Worm (Caenorhabditis elegans) whole organism, L4 larva: ENCODE results near the gene lgc-36.
A peak's percentile ranks its signal among the peaks of the same experiment; 100 is the strongest.

Experiments used
- F26F4.8 ChIP-seq: fragments of 200-800 bp; sonication (Bioruptor generic); conservative IDR thresholded peaks from 2 replicates; pipeline ENCODE4 v1.3.6; 2022; ENCODE audit warnings: missing genetic modification characterization, missing compliant biosample characterization
- F49E8.2 ChIP-seq: sonication (generic microtip); optimal IDR thresholded peaks from 2 replicates; lab custom pipeline; 2016; ENCODE audit warnings: missing compliant biosample characterization, mild to moderate bottlenecking, missing genetic modification characterization, borderline replicate concordance
- T20F7.1 ChIP-seq: fragments of 200-800 bp; sonication (Bioruptor generic); optimal IDR thresholded peaks from 2 replicates; lab custom pipeline; 2018; ENCODE audit warnings: mild to moderate bottlenecking, missing genetic modification characterization, missing compliant biosample characterization
- aha-1 ChIP-seq: fragments of 150-350 bp; peaks from one replicate; lab custom pipeline; 2014; ENCODE audit warnings: missing biosample characterization, missing genetic modification characterization
- aly-2 ChIP-seq: sonication (generic microtip); optimal IDR thresholded peaks from 2 replicates; lab custom pipeline; 2018; ENCODE audit warnings: missing biosample characterization, missing genetic modification characterization
- ceh-20 ChIP-seq: fragments of 200-800 bp; sonication (Bioruptor generic); IDR thresholded peaks from 2 replicates; pipeline ENCODE4 v1.3.6; 2022; ENCODE audit warnings: missing genetic modification reagents, missing genetic modification characterization, missing compliant biosample characterization
- ceh-28 ChIP-seq: fragments of 150-350 bp; optimal IDR thresholded peaks from 2 replicates; lab custom pipeline; 2014; ENCODE audit warnings: missing biosample characterization, missing genetic modification reagents, missing genetic modification characterization
- ctbp-1 ChIP-seq: fragments of 200-800 bp; sonication (Bioruptor generic); IDR thresholded peaks from 2 replicates; pipeline ENCODE4 v1.3.6; 2022; ENCODE audit warnings: missing genetic modification reagents, missing genetic modification characterization, missing compliant biosample characterization
- dmd-6 ChIP-seq: fragments of 200-800 bp; sonication (Bioruptor generic); IDR thresholded peaks from 2 replicates; pipeline ENCODE4 v1.3.6; 2022; ENCODE audit warnings: missing genetic modification reagents, missing genetic modification characterization, missing compliant biosample characterization
- dmd-9 ChIP-seq: fragments of 200-800 bp; sonication (Bioruptor generic); IDR thresholded peaks from 2 replicates; pipeline ENCODE4 v1.3.6; 2022; ENCODE audit warnings: missing genetic modification reagents, missing genetic modification characterization, missing compliant biosample characterization
- dpl-1 ChIP-seq: fragments of 150-350 bp; optimal IDR thresholded peaks from 2 replicates; lab custom pipeline; 2014; ENCODE audit warnings: missing biosample characterization, missing genetic modification reagents, missing genetic modification characterization
- egl-43 ChIP-seq: fragments of 200-800 bp; sonication (Bioruptor generic); IDR thresholded peaks from 2 replicates; pipeline ENCODE4 v1.3.6; 2022; ENCODE audit warnings: missing genetic modification reagents, missing genetic modification characterization, missing compliant biosample characterization
- fkh-10 ChIP-seq: fragments of 150-350 bp; optimal IDR thresholded peaks from 2 replicates; lab custom pipeline; 2014; ENCODE audit warnings: missing biosample characterization, missing genetic modification reagents, missing genetic modification characterization
- jun-1 ChIP-seq: fragments of 150-350 bp; optimal IDR thresholded peaks from 2 replicates; lab custom pipeline; 2014; ENCODE audit warnings: missing biosample characterization, missing genetic modification reagents, missing genetic modification characterization
- lim-7 ChIP-seq: fragments of 200-800 bp; sonication (Bioruptor generic); IDR thresholded peaks from 2 replicates; pipeline ENCODE4 v1.3.6; 2022; ENCODE audit warnings: missing genetic modification characterization, missing compliant biosample characterization
- lin-1 ChIP-seq: fragments of 200-800 bp; sonication (Bioruptor generic); IDR thresholded peaks from 2 replicates; pipeline ENCODE4 v1.3.6; 2022; ENCODE audit warnings: missing genetic modification reagents, missing genetic modification characterization, missing compliant biosample characterization
- lin-39 ChIP-seq: fragments of 150-350 bp; optimal IDR thresholded peaks from 2 replicates; lab custom pipeline; 2014; ENCODE audit warnings: missing biosample characterization, missing genetic modification reagents, missing genetic modification characterization
- lsy-2 ChIP-seq, 2 experiments: fragments of 150-350 bp in 1 of 2; sonication (generic microtip) in 1 of 2; optimal IDR thresholded peaks; 2 replicates each; lab custom pipeline; 2014 to 2017; ENCODE audit warnings: missing biosample characterization in 2 of 2, missing genetic modification characterization in 2 of 2
- mxl-3 ChIP-seq: fragments of 200-800 bp; sonication (Bioruptor generic); optimal IDR thresholded peaks from 2 replicates; lab custom pipeline; 2018; ENCODE audit warnings: mild to moderate bottlenecking, missing genetic modification characterization, missing compliant biosample characterization
- nhr-10 ChIP-seq: fragments of 150-350 bp; optimal IDR thresholded peaks from 2 replicates; lab custom pipeline; 2014; ENCODE audit warnings: missing biosample characterization, missing genetic modification characterization
- nhr-11 ChIP-seq: fragments of 150-350 bp; optimal IDR thresholded peaks from 2 replicates; lab custom pipeline; 2014; ENCODE audit warnings: missing biosample characterization, missing genetic modification characterization
- nhr-111 ChIP-seq: fragments of 200-800 bp; sonication (Bioruptor generic); optimal IDR thresholded peaks from 2 replicates; lab custom pipeline; 2018; ENCODE audit warnings: mild to moderate bottlenecking, missing genetic modification characterization, missing compliant biosample characterization
- nhr-25 ChIP-seq: sonication (generic microtip); optimal IDR thresholded peaks from 2 replicates; lab custom pipeline; 2017; ENCODE audit warnings: missing genetic modification characterization, mild to moderate bottlenecking, missing compliant biosample characterization, antibody characterized with exemption, moderate library complexity, borderline replicate concordance; ENCODE audit not compliant: insufficient read depth
- nhr-28 ChIP-seq: fragments of 150-350 bp; optimal IDR thresholded peaks from 2 replicates; lab custom pipeline; 2014; ENCODE audit warnings: missing biosample characterization, missing genetic modification characterization
- nhr-41 ChIP-seq: fragments of 200-800 bp; sonication (Bioruptor generic); IDR thresholded peaks from 2 replicates; pipeline ENCODE4 v1.3.6; 2022; ENCODE audit warnings: missing genetic modification reagents, missing genetic modification characterization, missing compliant biosample characterization
- nhr-42 ChIP-seq: fragments of 200-800 bp; sonication (Bioruptor generic); IDR thresholded peaks from 2 replicates; pipeline ENCODE4 v1.3.6; 2022; ENCODE audit warnings: missing genetic modification characterization, missing compliant biosample characterization
- nhr-48 ChIP-seq: sonication (generic microtip); optimal IDR thresholded peaks from 2 replicates; lab custom pipeline; 2016; ENCODE audit warnings: mild to moderate bottlenecking, missing genetic modification characterization, missing compliant biosample characterization
- nhr-6 ChIP-seq: fragments of 150-350 bp; optimal IDR thresholded peaks from 2 replicates; lab custom pipeline; 2014; ENCODE audit warnings: missing biosample characterization, missing genetic modification characterization
- pha-4 ChIP-seq, 2 experiments: fragments of 150-350 bp in 1 of 2; fragments of 200-800 bp in 1 of 2; sonication (Bioruptor generic) in 1 of 2; IDR thresholded peaks in 1 of 2; optimal IDR thresholded peaks in 1 of 2; 2 replicates each; pipeline versions ENCODE4 v1.3.6 to Lab custom; 2014 to 2022; ENCODE audit warnings: missing genetic modification characterization in 2 of 2, missing genetic modification reagents in 2 of 2, missing biosample characterization in 1 of 2, missing compliant biosample characterization in 1 of 2
- pqm-1 ChIP-seq: sonication (generic microtip); optimal IDR thresholded peaks from 2 replicates; lab custom pipeline; 2017; ENCODE audit warnings: missing biosample characterization, missing genetic modification characterization
- saeg-2 ChIP-seq: fragments of 200-800 bp; sonication (Bioruptor generic); IDR thresholded peaks from 2 replicates; pipeline ENCODE4 v1.3.6; 2022; ENCODE audit warnings: missing genetic modification reagents, missing genetic modification characterization, missing compliant biosample characterization
- set-16 ChIP-seq: fragments of 200-800 bp; sonication (Bioruptor generic); IDR thresholded peaks from 2 replicates; pipeline ENCODE4 v1.3.6; 2022; ENCODE audit warnings: missing genetic modification reagents, missing genetic modification characterization, missing compliant biosample characterization
- snpc-4 ChIP-seq: fragments of 150-350 bp; optimal IDR thresholded peaks from 2 replicates; lab custom pipeline; 2014; ENCODE audit warnings: missing biosample characterization, missing genetic modification characterization
- spr-3 ChIP-seq: fragments of 200-800 bp; sonication (Bioruptor generic); optimal IDR thresholded peaks from 2 replicates; lab custom pipeline; 2018; ENCODE audit warnings: mild to moderate bottlenecking, missing genetic modification characterization, missing compliant biosample characterization
- unc-130 ChIP-seq: sonication (generic microtip); optimal IDR thresholded peaks from 2 replicates; lab custom pipeline; 2016; ENCODE audit warnings: missing genetic modification reagents, missing genetic modification characterization, missing compliant biosample characterization
- unc-62 ChIP-seq, 3 experiments: fragments of 150-350 bp in 1 of 3; sonication (generic microtip); optimal IDR thresholded peaks in 2 of 3; peaks in 1 of 3; 1 replicate in 1 of 3; 2 replicates in 2 of 3; lab custom pipeline; 2014 to 2017; ENCODE audit warnings: missing biosample characterization in 3 of 3, missing genetic modification characterization in 3 of 3, missing genetic modification reagents in 3 of 3, missing genotype in 1 of 3
- zfp-2 ChIP-seq: sonication (generic microtip); optimal IDR thresholded peaks from 2 replicates; lab custom pipeline; 2016; ENCODE audit warnings: mild to moderate bottlenecking, missing genetic modification characterization, missing compliant biosample characterization
- zip-11 ChIP-seq: fragments of 200-800 bp; sonication (Bioruptor generic); IDR thresholded peaks from 2 replicates; pipeline ENCODE4 v1.3.6; 2022; ENCODE audit warnings: missing genetic modification characterization, missing compliant biosample characterization

Gene lgc-36

DNA sequence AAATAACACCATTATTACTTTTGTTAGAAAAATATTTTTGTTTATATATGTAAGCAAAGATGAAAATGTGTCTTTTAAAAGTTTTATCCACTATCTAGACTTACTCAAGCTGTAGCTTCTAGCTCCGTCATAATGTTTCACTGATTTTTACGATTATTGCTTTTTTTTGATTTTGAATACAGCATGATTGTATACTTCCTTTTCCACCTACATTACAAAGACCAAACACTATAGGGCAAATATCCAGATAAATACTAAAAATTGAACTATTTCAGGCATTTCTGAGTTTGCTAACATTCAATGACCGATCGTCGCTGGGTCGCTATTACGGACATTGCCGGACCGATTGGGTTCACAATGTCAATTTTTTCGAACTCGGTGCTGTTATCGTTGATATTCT is 7.9 kb upstream of the lgc-36 start, which contains the start of gene str-116:
Gene str-116, plus strand, starts transcription at position 301 of the 400 bp plus-strand sequence.
- TF ChIP-seq aly-2 (tag; lab: Kevin White, UChicago) (no peak), nhr-6 (no peak), egl-43 (GFP tag; lab: Robert Waterston, UW) (no peak), lin-1 (GFP tag; lab: Robert Waterston, UW) (no peak), dpl-1 (no peak), zip-11 (GFP tag; lab: Robert Waterston, UW) (no peak), lim-7 (GFP tag; lab: Robert Waterston, UW) (no peak), nhr-25 (no peak), fkh-10 (no peak), set-16 (no peak)

- TF ChIP-seq mxl-3 (GFP tag; lab: Kevin White, UChicago) (peak; percentile 81), dmd-6 (GFP tag; lab: Robert Waterston, UW) (peak; percentile 66), nhr-10 (no peak), nhr-28 (tag; lab: Kevin White, UChicago) (peak; percentile 37), dmd-9 (GFP tag; lab: Robert Waterston, UW) (no peak), pqm-1 (peak; percentile 63), unc-62 (GFP tag; optimal IDR thresholded peaks at IDR 0.05 in 1 of 2; lab: Kevin White, UChicago) (peak in 1 of 2 experiments; percentile 10), unc-62 (tag; optimal IDR thresholded peaks at IDR 0.05; lab: Kevin White, UChicago) (no peak), aha-1 (tag; lab: Kevin White, UChicago) (no peak)
- TF ChIP-seq, all 104 proteins: peak for 5
These were observed 6.7 kb upstream of the lgc-36 start, which contains the start of gene cln-3.1 for ce11 chrV:11265482-11265881. cln-3.1 (minus strand) TSS chrV:11265652.

DNA sequence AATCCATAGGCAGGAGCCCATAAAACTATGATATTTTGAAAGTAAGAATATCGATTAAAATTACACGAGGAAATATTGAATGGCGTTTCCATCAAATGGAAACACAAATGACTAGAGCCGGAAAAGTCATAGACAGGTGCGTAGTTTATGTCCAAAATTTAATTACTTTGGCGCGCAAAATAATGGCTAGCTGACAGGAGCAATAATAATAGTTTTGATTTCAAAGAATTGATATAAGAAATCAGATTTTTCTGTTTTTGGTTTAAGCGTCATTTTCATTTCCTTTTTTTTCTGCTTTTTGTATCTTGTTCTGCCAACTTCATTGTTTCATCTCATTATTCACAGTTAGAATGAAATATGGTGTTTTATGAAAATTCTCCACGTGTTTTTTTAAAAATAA is 4.2 kb upstream of the lgc-36 start, which contains the start of gene F07B10.4:
Gene F07B10.4, minus strand, starts transcription at position 101 of the 400 bp plus-strand sequence.
- no peak for TF ChIP-seq nhr-11
- TF ChIP-seq F26F4.8 (GFP tag; lab: Robert Waterston, UW): no peak
- no peak for TF ChIP-seq jun-1
- no peak for TF ChIP-seq nhr-111 (GFP tag; lab: Kevin White, UChicago)
- no peak for TF ChIP-seq unc-130 (GFP tag; lab: Kevin White, UChicago)
- TF ChIP-seq dmd-6 (GFP tag; lab: Robert Waterston, UW): no peak
- TF ChIP-seq snpc-4 (tag; lab: Kevin White, UChicago): no peak
- no peak for TF ChIP-seq nhr-6
- no peak for TF ChIP-seq nhr-48 (tag; lab: Kevin White, UChicago)
- no peak for TF ChIP-seq F49E8.2 (tag; lab: Kevin White, UChicago)
- TF ChIP-seq nhr-41 (GFP tag; lab: Robert Waterston, UW): no peak
- TF ChIP-seq lin-39 (tag; lab: Kevin White, UChicago): no peak
- no peak for TF ChIP-seq spr-3 (GFP tag; lab: Kevin White, UChicago)
- no peak for TF ChIP-seq egl-43 (GFP tag; lab: Robert Waterston, UW)

- no peak for TF ChIP-seq lsy-2 (tag; optimal IDR thresholded peaks at IDR 0.05; lab: Kevin White, UChicago)
- no peak for TF ChIP-seq nhr-28 (tag; lab: Kevin White, UChicago)
- TF ChIP-seq pha-4 (GFP tag; IDR thresholded peaks at IDR 0.05; lab: Robert Waterston, UW): no peak
- no peak for TF ChIP-seq pha-4 (tag; optimal IDR thresholded peaks at IDR 0.05; lab: Kevin White, UChicago)
- no peak for TF ChIP-seq T20F7.1
- TF ChIP-seq F26F4.8 (GFP tag; lab: Robert Waterston, UW): no peak
- no peak for TF ChIP-seq nhr-42 (GFP tag; lab: Robert Waterston, UW)
- no peak for TF ChIP-seq saeg-2 (GFP tag; lab: Robert Waterston, UW)
- no peak for TF ChIP-seq unc-130 (GFP tag; lab: Kevin White, UChicago)
- TF ChIP-seq zfp-2 (tag; lab: Kevin White, UChicago): no peak
- no peak for TF ChIP-seq ceh-20 (GFP tag; lab: Robert Waterston, UW)
- no peak for TF ChIP-seq ceh-28 (tag; lab: Kevin White, UChicago)
- no peak for TF ChIP-seq ctbp-1 (GFP tag; lab: Robert Waterston, UW)
- no peak for TF ChIP-seq snpc-4 (tag; lab: Kevin White, UChicago)
- TF ChIP-seq nhr-11: no peak
These were observed 1.8 kb upstream of the lgc-36 start, which contains the start of gene F07B10.7 for ce11 chrV:11260622-11261021. F07B10.7 (minus strand) TSS chrV:11260722.
